Worm (Caenorhabditis elegans): Measurements from ENCODE around the gene slo-1.

ce11 chrV:18491961-18492360, at the start of gene slo-1:
- TF ChIP-seq flt-1 (GFP tag; IDR thresholded peaks at IDR 0.05) (no peak), cog-1 (tag; optimal IDR thresholded peaks at IDR 0.05) (no peak), ztf-23 (GFP tag; IDR thresholded peaks at IDR 0.05) (no peak), ref-1 (GFP tag; conservative IDR thresholded peaks at IDR 0.05) (no peak), med-1 (GFP tag; optimal IDR thresholded peaks at IDR 0.05; ENCODE audit: insufficient read depth) (no peak), ztf-29 (GFP tag; IDR thresholded peaks at IDR 0.05) (no peak), T22C8.4 (GFP tag; IDR thresholded peaks at IDR 0.05) (no peak), tab-1 (GFP tag; IDR thresholded peaks at IDR 0.05) (no peak), klf-2 (GFP tag; conservative IDR thresholded peaks at IDR 0.05) (no peak)

Data from whole organism, midembryonic.